Worm (Caenorhabditis elegans): ENCODE results near the gene alh-10.
A peak's percentile ranks its signal among the peaks of the same experiment; 100 is the strongest.

Gene alh-10

DNA sequence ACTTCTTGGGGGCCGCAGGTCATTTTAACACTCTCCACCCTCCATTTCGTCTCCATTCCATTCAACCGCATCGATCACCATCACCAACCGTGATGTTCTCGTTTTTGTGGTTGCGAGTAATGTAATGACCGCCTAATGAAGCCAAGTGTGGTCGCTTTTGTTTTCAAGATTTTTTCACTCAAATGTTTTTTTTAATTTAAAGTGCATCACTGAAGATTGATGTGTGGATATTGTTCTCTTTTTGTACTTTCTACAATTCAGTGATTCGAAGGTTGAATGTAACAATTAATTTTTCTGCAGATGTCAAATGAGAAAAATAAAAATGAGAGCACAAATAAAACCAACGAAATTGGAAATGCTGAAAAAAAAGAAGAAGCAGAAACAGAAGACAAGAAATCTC is 15.3 kb upstream of the alh-10 start, which contains the start of gene pgp-10:
TSS of gene pgp-10 (plus strand) at position 301 of the 400 bp plus-strand sequence.
- TF ChIP-seq ahr-1 (tag; optimal IDR thresholded peaks at IDR 0.05) = no peak
- no peak for TF ChIP-seq T23F11.4 (GFP tag; optimal IDR thresholded peaks at IDR 0.05)
- no peak for TF ChIP-seq unc-3 (GFP tag; conservative IDR thresholded peaks at IDR 0.05)
- no peak for TF ChIP-seq unc-3 (tag; optimal IDR thresholded peaks at IDR 0.05)
- TF ChIP-seq K02D7.2 (tag; optimal IDR thresholded peaks at IDR 0.05) = no peak
- no peak for TF ChIP-seq ets-4 (tag; optimal IDR thresholded peaks at IDR 0.05)
- no peak for TF ChIP-seq pha-4 (tag; optimal IDR thresholded peaks at IDR 0.05)
- no peak for TF ChIP-seq ref-2 (tag; optimal IDR thresholded peaks at IDR 0.05)
- no peak for TF ChIP-seq hlh-6 (tag; optimal IDR thresholded peaks at IDR 0.05)
- no peak for TF ChIP-seq tbx-7 (tag; optimal IDR thresholded peaks at IDR 0.05)
- TF ChIP-seq nhr-232 (tag; optimal IDR thresholded peaks at IDR 0.05) = no peak
- TF ChIP-seq syd-9 (tag; optimal IDR thresholded peaks at IDR 0.05) = no peak

DNA sequence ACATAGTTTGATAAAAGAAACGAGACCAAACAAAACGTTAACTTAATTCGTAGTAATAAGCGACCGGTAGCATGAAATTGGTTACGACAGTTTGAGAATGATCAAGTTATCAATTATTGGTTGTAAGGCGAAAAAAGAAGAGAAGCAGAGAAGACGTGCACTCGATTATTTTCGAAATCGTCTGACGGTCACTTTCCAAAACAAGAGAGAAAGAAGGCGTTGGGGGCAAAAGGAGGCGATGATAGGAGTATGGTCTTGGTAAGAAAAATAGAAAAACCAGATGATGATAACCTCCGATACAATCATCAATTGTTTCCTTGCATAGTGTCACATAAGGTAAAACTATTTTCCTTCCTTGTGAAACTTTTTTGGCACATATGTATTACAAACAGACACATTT is 14.0 kb upstream of the alh-10 start:
- TF ChIP-seq pqm-1 (tag; optimal IDR thresholded peaks at IDR 0.05) = no peak
- no peak for TF ChIP-seq pax-1 (tag; optimal IDR thresholded peaks at IDR 0.05)
- no peak for TF ChIP-seq Y22D7AL.16 (tag; optimal IDR thresholded peaks at IDR 0.05)
- no peak for TF ChIP-seq F13H6.1 (tag; optimal IDR thresholded peaks at IDR 0.05)
- TF ChIP-seq ceh-6 (GFP tag; optimal IDR thresholded peaks at IDR 0.05) = no peak
- no peak for TF ChIP-seq pag-3 (tag; optimal IDR thresholded peaks at IDR 0.05; ENCODE audit: borderline replicate concordance)
- no peak for TF ChIP-seq sox-4 (tag; optimal IDR thresholded peaks at IDR 0.05)
- TF ChIP-seq fkh-6 (tag; optimal IDR thresholded peaks at IDR 0.05) = no peak

DNA sequence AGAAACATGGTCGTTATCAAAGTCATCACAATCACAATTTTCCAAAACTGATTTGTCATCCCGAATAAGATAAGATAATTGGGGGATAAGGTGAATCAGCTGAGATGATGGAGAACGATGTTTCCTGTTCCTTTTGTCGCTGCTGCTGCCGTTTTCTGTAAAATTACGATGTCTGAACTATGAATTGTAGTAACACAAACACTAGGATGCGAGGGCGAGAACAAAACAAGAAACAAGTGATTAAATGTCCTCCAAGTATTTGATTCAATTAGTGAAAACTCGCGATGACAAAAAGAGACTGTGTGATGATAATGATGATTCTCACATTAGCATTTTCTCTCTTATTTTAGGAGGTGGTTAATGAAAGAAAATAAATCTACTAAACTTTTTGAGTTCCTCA is 12.4 kb upstream of the alh-10 start, which contains the start of gene C54D1.7:
TSS of gene C54D1.7 (minus strand) at position 157 of the 400 bp plus-strand sequence.
- no peak for TF ChIP-seq pha-2 (tag; optimal IDR thresholded peaks at IDR 0.05)
- no peak for TF ChIP-seq nhr-11 (tag; optimal IDR thresholded peaks at IDR 0.05)
- TF ChIP-seq F13H6.1 (tag; optimal IDR thresholded peaks at IDR 0.05) = no peak
- no peak for TF ChIP-seq ceh-9 (tag; optimal IDR thresholded peaks at IDR 0.05)
- TF ChIP-seq unc-42 (tag; optimal IDR thresholded peaks at IDR 0.05) = no peak
- TF ChIP-seq tbx-7 (tag; optimal IDR thresholded peaks at IDR 0.05) = no peak

DNA sequence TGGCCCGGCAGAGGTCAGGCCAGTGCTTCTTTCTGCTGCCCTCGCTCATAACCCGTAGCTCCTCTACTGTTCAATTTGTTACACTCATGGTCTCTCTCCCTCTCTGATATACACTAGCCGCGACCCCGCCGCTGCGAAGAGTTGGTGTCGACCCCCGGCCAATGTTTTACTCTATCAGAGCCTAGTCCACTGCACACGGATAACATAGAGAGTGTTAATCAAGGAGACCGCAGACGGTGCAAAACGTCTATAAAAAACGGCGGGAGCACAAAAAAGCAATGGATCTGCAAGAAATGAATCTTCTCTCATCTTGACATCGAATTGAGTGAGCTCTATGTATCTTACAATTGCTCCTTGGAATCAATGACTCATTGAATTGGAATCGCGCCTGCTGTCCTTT is 10.0 kb upstream of the alh-10 start:
- TF ChIP-seq dve-1 (tag; optimal IDR thresholded peaks at IDR 0.05) (no peak), C38D4.7 (GFP tag; optimal IDR thresholded peaks at IDR 0.05) (no peak), hlh-15 (tag; optimal IDR thresholded peaks at IDR 0.05) (no peak), ceh-6 (GFP tag; optimal IDR thresholded peaks at IDR 0.05) (no peak), F13H6.1 (tag; optimal IDR thresholded peaks at IDR 0.05) (no peak), tbx-2 (tag; optimal IDR thresholded peaks at IDR 0.05) (peak; percentile 44), eyg-1 (tag; optimal IDR thresholded peaks at IDR 0.05) (no peak), che-1 (tag; optimal IDR thresholded peaks at IDR 0.05) (no peak), nhr-11 (tag; optimal IDR thresholded peaks at IDR 0.05) (no peak), hlh-6 (tag; optimal IDR thresholded peaks at IDR 0.05) (no peak), ztf-16 (tag; optimal IDR thresholded peaks at IDR 0.05) (no peak), ceh-14 (tag; optimal IDR thresholded peaks at IDR 0.05) (no peak), K09A11.1 (tag; optimal IDR thresholded peaks at IDR 0.05; ENCODE audit: insufficient read depth) (no peak), hlh-8 (tag; optimal IDR thresholded peaks at IDR 0.05) (no peak), dmd-4 (tag; optimal IDR thresholded peaks at IDR 0.05; ENCODE audit: borderline replicate concordance) (no peak), hlh-13 (GFP tag; optimal IDR thresholded peaks at IDR 0.05) (no peak), ets-4 (tag; optimal IDR thresholded peaks at IDR 0.05) (no peak), unc-55 (GFP tag; optimal IDR thresholded peaks at IDR 0.05) (peak; percentile 21), elt-2 (tag; optimal IDR thresholded peaks at IDR 0.05) (no peak), ttx-3 (tag; optimal IDR thresholded peaks at IDR 0.05) (no peak), ceh-34 (tag; optimal IDR thresholded peaks at IDR 0.05) (no peak), gmeb-2 (tag; optimal IDR thresholded peaks at IDR 0.05) (no peak), K02D7.2 (tag; optimal IDR thresholded peaks at IDR 0.05) (no peak), pat-9 (tag; optimal IDR thresholded peaks at IDR 0.05) (peak; percentile 15), ceh-19 (GFP tag; optimal IDR thresholded peaks at IDR 0.05) (no peak), madf-2 (tag; optimal IDR thresholded peaks at IDR 0.05) (no peak), sox-4 (tag; optimal IDR thresholded peaks at IDR 0.05) (peak; percentile 13), odd-2 (tag; optimal IDR thresholded peaks at IDR 0.05) (no peak), ceh-2 (tag; optimal IDR thresholded peaks at IDR 0.05) (no peak), ceh-48 (tag; optimal IDR thresholded peaks at IDR 0.05) (no peak), fkh-10 (GFP tag; optimal IDR thresholded peaks at IDR 0.05) (no peak)

Data from whole organism, late embryonic.